Fruit fly (Drosophila melanogaster): Measurements from ENCODE around the gene Pfdn5.

Gene Pfdn5

dm6 chr3R:22526353-22526907 is 39.6 kb downstream of the Pfdn5 start (continued):
- TF ChIP-seq C15 (GFP tag; IDR thresholded peaks at IDR 0.05) (no peak), CG18262 (tag; optimal IDR thresholded peaks at IDR 0.05) (peak; percentile 49), ftz-f1 (GFP tag; optimal IDR thresholded peaks at IDR 0.05) (no peak), Mad (GFP tag; optimal IDR thresholded peaks at IDR 0.05) (no peak), CG11456 (GFP tag; IDR thresholded peaks at IDR 0.05) (peak; percentile 58; the same call in 1 of the 3 replicates), ro (GFP tag; IDR thresholded peaks at IDR 0.05) (no peak), mld (GFP tag; IDR thresholded peaks at IDR 0.05; ENCODE audit: partially characterized antibody) (no peak), CG15514 (GFP tag; optimal IDR thresholded peaks at IDR 0.05) (no peak), da (GFP tag; optimal IDR thresholded peaks at IDR 0.05) (no peak), onecut (GFP tag; IDR thresholded peaks at IDR 0.05) (no peak), crol (GFP tag; IDR thresholded peaks at IDR 0.05) (peak; percentile 85), mirr (GFP tag; optimal IDR thresholded peaks at IDR 0.05) (peak; percentile 17), Abd-B (GFP tag; optimal IDR thresholded peaks at IDR 0.05) (peak; percentile 45), ac (GFP tag; optimal IDR thresholded peaks at IDR 0.05) (no peak), Bdp1 (GFP tag; optimal IDR thresholded peaks at IDR 0.05) (no peak), CG12299 (tag; optimal IDR thresholded peaks at IDR 0.05) (no peak), HHEX (GFP tag; optimal IDR thresholded peaks at IDR 0.05) (no peak), CG16779 (GFP tag; IDR thresholded peaks at IDR 0.05) (no peak), CG11504 (tag; optimal IDR thresholded peaks at IDR 0.05) (peak; percentile 44), CG14965 (GFP tag; optimal IDR thresholded peaks at IDR 0.05; ENCODE audit: borderline replicate concordance) (no peak), Taf1 (GFP tag; IDR thresholded peaks at IDR 0.05) (no peak), en (GFP tag; optimal IDR thresholded peaks at IDR 0.05) (no peak), BtbVII (GFP tag; optimal IDR thresholded peaks at IDR 0.05) (no peak), Mrtf (GFP tag; IDR thresholded peaks at IDR 0.05) (0 out of 3 replicates have a peak, but pooled peaks have one; percentile 28), dm (GFP tag; optimal IDR thresholded peaks at IDR 0.05) (no peak), Max (GFP tag; optimal IDR thresholded peaks at IDR 0.05) (peak; percentile 28), CG11398 (GFP tag; optimal IDR thresholded peaks at IDR 0.05) (no peak), cas (GFP tag; IDR thresholded peaks at IDR 0.05) (no peak), stc (GFP tag; IDR thresholded peaks at IDR 0.05) (no peak), wdn (GFP tag; IDR thresholded peaks at IDR 0.05) (no peak), Hmr (GFP tag; optimal IDR thresholded peaks at IDR 0.05) (no peak), CG8478 (optimal IDR thresholded peaks at IDR 0.05) (no peak), crc (GFP tag; optimal IDR thresholded peaks at IDR 0.05) (no peak), CG17829 (tag; optimal IDR thresholded peaks at IDR 0.05) (peak; percentile 18), CG3995 (GFP tag; optimal IDR thresholded peaks at IDR 0.05) (no peak), knrl (GFP tag; IDR thresholded peaks at IDR 0.05; ENCODE audit: partially characterized antibody) (no peak), sens-2 (GFP tag; IDR thresholded peaks at IDR 0.05) (no peak), CG4617 (GFP tag; optimal IDR thresholded peaks at IDR 0.05; ENCODE audit: borderline replicate concordance) (no peak), Bteb2 (GFP tag; optimal IDR thresholded peaks at IDR 0.05) (no peak), CG31224 (GFP tag; IDR thresholded peaks at IDR 0.05) (no peak), CG10274 (GFP tag; optimal IDR thresholded peaks at IDR 0.05) (no peak), D19B (GFP tag; optimal IDR thresholded peaks at IDR 0.05) (no peak), stwl (tag; optimal IDR thresholded peaks at IDR 0.05) (no peak), trem (tag; optimal IDR thresholded peaks at IDR 0.05) (no peak), B-H1 (GFP tag; IDR thresholded peaks at IDR 0.05) (no peak; the same call in 2 of the 3 replicates), CG3281 (GFP tag; optimal IDR thresholded peaks at IDR 0.05) (no peak), Pdp1 (GFP tag; optimal IDR thresholded peaks at IDR 0.05) (no peak), CG1529 (GFP tag; optimal IDR thresholded peaks at IDR 0.05) (no peak), lmd (GFP tag; IDR thresholded peaks at IDR 0.05) (no peak), wor (GFP tag; IDR thresholded peaks at IDR 0.05) (no peak), Atf3 (GFP tag; optimal IDR thresholded peaks at IDR 0.05) (no peak), Fer2 (tag; optimal IDR thresholded peaks at IDR 0.05) (no peak)

Measured in whole organism, embryonic.